Fruit fly (Drosophila melanogaster): ENCODE results near the gene r-l.

Gene r-l

DNA sequence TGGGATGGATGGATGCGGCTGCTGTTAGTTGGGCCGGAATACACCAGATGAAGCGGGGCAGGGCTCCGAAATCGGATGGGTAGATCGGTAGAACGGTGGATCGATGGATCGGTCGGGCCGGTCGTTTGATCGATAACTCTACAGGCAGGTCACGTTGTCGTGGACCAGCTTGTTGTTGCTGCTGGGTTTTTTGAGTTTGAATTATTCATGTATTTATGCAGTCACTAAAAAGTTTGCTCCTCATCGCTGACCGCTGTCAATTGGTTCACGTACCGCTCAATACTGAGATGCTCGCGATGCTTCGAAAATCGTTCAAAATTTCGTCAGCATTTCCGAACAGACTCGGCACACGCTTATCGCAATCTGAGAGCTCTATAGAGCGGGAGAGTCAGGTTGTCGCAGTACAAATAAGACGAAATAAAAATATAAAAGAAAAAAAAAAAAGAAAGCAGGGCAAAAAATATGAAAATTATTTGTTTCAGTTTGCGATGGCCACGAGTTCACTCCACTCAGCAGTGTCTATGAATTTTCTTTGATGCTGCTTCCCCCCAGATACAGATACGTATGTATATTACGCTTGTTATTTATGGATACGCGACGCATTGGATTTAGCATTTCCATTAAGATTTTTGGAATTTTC is 49.1 kb downstream of the r-l start, which contains the start of gene peg (continued):
- TF ChIP-seq dsf (GFP tag; optimal IDR thresholded peaks at IDR 0.05; ENCODE audit: borderline replicate concordance) = no peak
- TF ChIP-seq Sp1 (GFP tag; optimal IDR thresholded peaks at IDR 0.05) = peak; percentile 72
- no peak for TF ChIP-seq N (GFP tag; optimal IDR thresholded peaks at IDR 0.05)
- no peak for TF ChIP-seq Vsx2 (GFP tag; optimal IDR thresholded peaks at IDR 0.05; ENCODE audit: partially characterized antibody)
- TF ChIP-seq Rel (GFP tag; optimal IDR thresholded peaks at IDR 0.05) = peak; percentile 84
- no peak for TF ChIP-seq Rel (tag; optimal IDR thresholded peaks at IDR 0.05)
- TF ChIP-seq usp (GFP tag; optimal IDR thresholded peaks at IDR 0.05) = no peak
- TF ChIP-seq fru (GFP tag; optimal IDR thresholded peaks at IDR 0.05) = no peak
- no peak for TF ChIP-seq rgr (GFP tag; optimal IDR thresholded peaks at IDR 0.05)
- TF ChIP-seq Mio (GFP tag; optimal IDR thresholded peaks at IDR 0.05) = no peak
- TF ChIP-seq Dif (GFP tag; optimal IDR thresholded peaks at IDR 0.05; ENCODE audit: partially characterized antibody) = no peak
- no peak for TF ChIP-seq tai (GFP tag; optimal IDR thresholded peaks at IDR 0.05)
- TF ChIP-seq GATAd (GFP tag; optimal IDR thresholded peaks at IDR 0.05) = no peak
- no peak for TF ChIP-seq brk (GFP tag; optimal IDR thresholded peaks at IDR 0.05)
- no peak for TF ChIP-seq Hnf4 (GFP tag; optimal IDR thresholded peaks at IDR 0.05)
- TF ChIP-seq sv (GFP tag; optimal IDR thresholded peaks at IDR 0.05) = no peak

DNA sequence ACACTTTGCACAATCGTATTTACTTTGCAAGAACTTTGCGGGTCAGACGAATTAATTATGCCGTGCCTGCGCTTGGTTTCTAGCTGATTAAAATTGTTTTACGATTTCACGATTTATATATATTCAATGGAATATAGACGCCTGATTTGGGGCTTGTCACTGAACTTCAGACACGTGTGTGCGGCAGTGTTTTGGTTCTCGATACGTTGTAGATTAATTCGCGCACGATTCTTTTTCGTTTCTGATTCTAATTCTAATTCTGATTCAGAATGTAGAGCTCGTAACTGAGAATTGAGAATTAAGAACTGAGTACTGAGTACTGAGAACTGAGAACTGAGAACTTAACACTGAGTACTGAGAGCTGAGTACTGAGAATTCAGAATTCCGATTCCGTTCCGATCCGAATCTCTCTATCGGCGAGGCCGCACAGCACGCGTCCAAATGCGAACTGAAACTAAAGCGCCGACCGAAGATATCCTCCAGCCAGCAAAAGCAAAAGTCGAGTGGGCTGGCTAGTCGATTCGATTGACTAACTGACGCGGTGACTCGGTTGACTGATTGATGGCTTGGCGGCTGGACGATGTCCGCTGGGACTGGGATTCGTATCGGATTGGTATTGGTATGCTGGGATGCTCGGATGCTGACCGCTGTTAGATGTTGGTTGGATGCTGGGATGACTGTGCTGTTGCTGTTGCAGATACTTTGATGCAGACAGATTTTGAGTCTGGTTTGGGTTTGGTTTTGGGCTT is 50.2 kb downstream of the r-l start:
- TF ChIP-seq lola (GFP tag; optimal IDR thresholded peaks at IDR 0.05) (no peak), foxo (GFP tag; optimal IDR thresholded peaks at IDR 0.05) (no peak), CG32264 (GFP tag; optimal IDR thresholded peaks at IDR 0.05) (no peak), Abd-B (GFP tag; optimal IDR thresholded peaks at IDR 0.05) (no peak), Hr83 (GFP tag; optimal IDR thresholded peaks at IDR 0.05; ENCODE audit: poor library complexity, severe bottlenecking) (no peak), Mio (GFP tag; optimal IDR thresholded peaks at IDR 0.05) (no peak), h (GFP tag; optimal IDR thresholded peaks at IDR 0.05) (no peak), dmrt93B (GFP tag; optimal IDR thresholded peaks at IDR 0.05) (no peak), GATAd (GFP tag; optimal IDR thresholded peaks at IDR 0.05) (no peak)
